Worm (Caenorhabditis elegans): ENCODE data around the gene asp-13.

Gene asp-13

DNA sequence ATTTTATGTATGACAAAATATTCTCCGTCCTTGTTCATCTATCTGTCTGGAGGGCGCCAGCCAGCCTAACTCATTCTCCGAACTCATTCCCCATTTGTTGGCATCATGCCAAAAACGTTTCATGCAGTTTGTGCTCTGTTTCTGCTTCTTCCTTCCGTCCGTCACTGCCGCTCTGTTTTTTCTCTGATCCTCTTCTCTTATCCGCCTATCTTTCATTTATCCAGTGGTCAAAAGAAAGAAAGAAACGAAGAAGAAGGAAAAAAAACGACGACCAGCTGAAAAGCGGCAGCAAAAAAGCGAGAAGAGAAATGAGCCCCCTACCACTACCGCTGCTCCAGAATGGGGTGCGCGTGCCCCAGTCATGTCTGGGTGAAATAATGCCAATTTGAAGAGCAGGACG is 20.0 kb upstream of the asp-13 start (continued):
- TF ChIP-seq spr-1 (tag; optimal IDR thresholded peaks at IDR 0.05) (no peak), ceh-28 (tag; optimal IDR thresholded peaks at IDR 0.05) (no peak), lir-3 (tag; optimal IDR thresholded peaks at IDR 0.05) (no peak), zfp-2 (tag; optimal IDR thresholded peaks at IDR 0.05) (no peak), madf-5 (GFP tag; IDR thresholded peaks at IDR 0.05) (no peak), lin-29 (GFP tag; IDR thresholded peaks at IDR 0.05) (no peak), hlh-30 (tag; optimal IDR thresholded peaks at IDR 0.05; ENCODE audit: insufficient read depth) (peak; percentile 62), F26F4.8 (GFP tag; conservative IDR thresholded peaks at IDR 0.05) (no peak), ama-1 (optimal IDR thresholded peaks at IDR 0.05) (no peak), nhr-111 (GFP tag; optimal IDR thresholded peaks at IDR 0.05) (no peak), lin-38 (GFP tag; IDR thresholded peaks at IDR 0.05) (no peak), T26A8.4 (GFP tag; IDR thresholded peaks at IDR 0.05) (no peak), ceh-62 (tag; optimal IDR thresholded peaks at IDR 0.05) (no peak), unc-130 (GFP tag; optimal IDR thresholded peaks at IDR 0.05) (no peak), fkh-10 (GFP tag; optimal IDR thresholded peaks at IDR 0.05) (no peak), mxl-3 (GFP tag; optimal IDR thresholded peaks at IDR 0.05) (no peak), vab-7 (GFP tag; IDR thresholded peaks at IDR 0.05) (no peak), ceh-32 (tag; optimal IDR thresholded peaks at IDR 0.05; ENCODE audit: poor library complexity) (no peak), F10B5.3 (tag; optimal IDR thresholded peaks at IDR 0.05) (no peak), unc-62 (GFP tag; optimal IDR thresholded peaks at IDR 0.05 in 1 of 2) (peak in 1 of 2 experiments; percentile 96), unc-62 (tag; optimal IDR thresholded peaks at IDR 0.05) (no peak), tra-1 (GFP tag; IDR thresholded peaks at IDR 0.05) (no peak), D1046.2 (GFP tag; IDR thresholded peaks at IDR 0.05) (no peak), lin-39 (tag; optimal IDR thresholded peaks at IDR 0.05) (no peak), ces-1 (GFP tag; optimal IDR thresholded peaks at IDR 0.05) (no peak), nhr-102 (tag; optimal IDR thresholded peaks at IDR 0.05) (no peak), hif-1 (tag; optimal IDR thresholded peaks at IDR 0.05) (peak in 1 of 2 experiments; percentile 4), ztf-11 (tag; optimal IDR thresholded peaks at IDR 0.05) (no peak)

DNA sequence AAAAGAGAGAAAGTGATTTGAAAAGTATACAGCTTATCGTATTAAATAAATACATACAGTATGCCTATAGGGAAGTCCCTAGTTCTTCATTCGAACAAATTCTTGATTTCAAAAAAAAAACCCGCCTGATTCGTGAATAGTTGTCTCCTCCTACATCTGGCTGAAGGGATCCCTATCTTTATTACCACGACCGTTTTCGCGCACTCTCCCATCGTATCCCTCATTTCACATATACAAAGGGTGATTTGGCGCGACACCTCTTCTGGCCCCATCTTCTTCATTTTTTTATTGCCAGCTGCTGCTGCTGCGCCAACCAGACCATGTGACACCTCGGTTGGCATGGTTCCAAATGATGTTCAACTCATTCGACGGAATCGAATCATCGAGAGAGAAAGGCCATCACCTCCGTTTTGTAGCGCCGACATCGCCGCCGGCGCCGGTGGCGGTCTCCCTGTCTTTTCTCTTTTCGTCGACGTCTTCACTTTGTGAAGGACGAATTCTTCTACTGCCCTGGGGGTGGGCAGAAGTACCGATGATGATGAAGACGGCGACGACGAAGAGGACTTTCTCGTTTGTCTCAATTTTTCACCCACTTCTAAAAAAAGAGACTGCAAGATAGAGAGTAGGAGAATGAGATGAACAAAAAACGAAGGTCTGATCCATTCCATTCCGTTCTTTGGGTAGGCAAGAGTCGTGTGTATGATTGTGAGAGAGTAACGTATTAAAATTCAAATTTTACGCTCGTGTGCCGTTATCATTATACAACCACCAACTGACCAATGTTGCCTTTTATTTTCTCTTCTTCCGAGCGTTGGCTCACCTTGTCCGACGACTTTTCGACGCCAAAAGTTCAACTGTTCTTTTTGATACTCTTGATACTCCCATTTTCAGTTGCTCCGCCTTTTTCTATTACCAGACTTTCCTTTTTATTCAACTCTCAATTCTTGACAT is 19.3 kb upstream of the asp-13 start:
- TF ChIP-seq dpl-1 (GFP tag; optimal IDR thresholded peaks at IDR 0.05) (no peak), lsy-2 (tag; optimal IDR thresholded peaks at IDR 0.05) (peak in 1 of 2 experiments; percentile 17), jun-1 (tag; optimal IDR thresholded peaks at IDR 0.05) (no peak), ces-1 (GFP tag; optimal IDR thresholded peaks at IDR 0.05) (no peak), ceh-62 (tag; optimal IDR thresholded peaks at IDR 0.05) (no peak), nhr-25 (tag; optimal IDR thresholded peaks at IDR 0.05; ENCODE audit: borderline replicate concordance, insufficient read depth) (peak; percentile 61), saeg-2 (GFP tag; IDR thresholded peaks at IDR 0.05) (0 out of 2 replicates have a peak, but pooled peaks have one; percentile 25), hlh-11 (tag; optimal IDR thresholded peaks at IDR 0.05) (peak; percentile 69), tra-1 (GFP tag; IDR thresholded peaks at IDR 0.05) (peak; percentile 61), snpc-4 (tag; optimal IDR thresholded peaks at IDR 0.05) (no peak), set-16 (GFP tag; IDR thresholded peaks at IDR 0.05) (peak; percentile 74), nhr-76 (tag; optimal IDR thresholded peaks at IDR 0.05) (no peak), Y105C5A.15 (GFP tag; IDR thresholded peaks at IDR 0.05) (no peak), ztf-7 (tag; optimal IDR thresholded peaks at IDR 0.05) (no peak), daf-19 (GFP tag; conservative IDR thresholded peaks at IDR 0.05) (no peak), nhr-11 (tag; optimal IDR thresholded peaks at IDR 0.05) (peak; percentile 21), lin-29 (GFP tag; IDR thresholded peaks at IDR 0.05) (no peak), egl-43 (GFP tag; IDR thresholded peaks at IDR 0.05) (no peak), tag-97 (GFP tag; IDR thresholded peaks at IDR 0.05) (no peak), lin-38 (GFP tag; IDR thresholded peaks at IDR 0.05) (no peak), fos-1 (tag; optimal IDR thresholded peaks at IDR 0.05) (no peak), duxl-1 (tag; optimal IDR thresholded peaks at IDR 0.05; ENCODE audit: poor library complexity) (no peak), php-3 (GFP tag; IDR thresholded peaks at IDR 0.05) (no peak), F44E2.7 (GFP tag; IDR thresholded peaks at IDR 0.05) (no peak), daf-8 (GFP tag; IDR thresholded peaks at IDR 0.05) (no peak), Y75B8A.6 (GFP tag; IDR thresholded peaks at IDR 0.05) (no peak), nhr-48 (tag; optimal IDR thresholded peaks at IDR 0.05) (no peak)
